Fruit fly (Drosophila melanogaster) whole organism, wandering third instar larva: Measurements from ENCODE around the gene serp.

Experiments
- CG9705 ChIP-seq: fragments of 200-800 bp; sonication (Bioruptor generic); optimal IDR thresholded peaks from 2 replicates; lab custom pipeline; 2018; ENCODE audit warnings: missing biosample characterization, mild to moderate bottlenecking, missing genetic modification characterization
- Myc ChIP-seq: fragments of >200 bp; optimal IDR thresholded peaks from 2 replicates; lab custom pipeline; 2017
- foxo ChIP-seq, 2 experiments: fragments of 200-800 bp; sonication (Bioruptor generic); optimal IDR thresholded peaks; 2 replicates in 1 of 2; 3 replicates in 1 of 2; lab custom pipeline; 2016 to 2017; ENCODE audit warnings: missing biosample characterization in 2 of 2, missing genetic modification characterization in 2 of 2
- fru ChIP-seq: fragments of 200-800 bp; sonication (Bioruptor generic); optimal IDR thresholded peaks from 3 replicates; lab custom pipeline; 2016; ENCODE audit warnings: missing biosample characterization, mild to moderate bottlenecking, missing genetic modification characterization
- h ChIP-seq: fragments of 200-800 bp; sonication (Bioruptor generic); optimal IDR thresholded peaks from 3 replicates; lab custom pipeline; 2016; ENCODE audit warnings: missing biosample characterization, mild to moderate bottlenecking, missing genetic modification characterization
- psq ChIP-seq: fragments of 200-800 bp; sonication (Bioruptor generic); optimal IDR thresholded peaks from 3 replicates; lab custom pipeline; 2017; ENCODE audit warnings: missing biosample characterization, mild to moderate bottlenecking, missing genetic modification characterization, moderate library complexity
- sage ChIP-seq: fragments of 200-800 bp; sonication (Bioruptor generic); optimal IDR thresholded peaks from 2 replicates; lab custom pipeline; 2016; ENCODE audit warnings: missing biosample characterization, mild to moderate bottlenecking, missing genetic modification characterization
- woc ChIP-seq: sonication (Bioruptor generic); optimal IDR thresholded peaks from 2 replicates; lab custom pipeline; 2016; ENCODE audit warnings: missing biosample characterization, mild to moderate bottlenecking, missing genetic modification characterization

DNA sequence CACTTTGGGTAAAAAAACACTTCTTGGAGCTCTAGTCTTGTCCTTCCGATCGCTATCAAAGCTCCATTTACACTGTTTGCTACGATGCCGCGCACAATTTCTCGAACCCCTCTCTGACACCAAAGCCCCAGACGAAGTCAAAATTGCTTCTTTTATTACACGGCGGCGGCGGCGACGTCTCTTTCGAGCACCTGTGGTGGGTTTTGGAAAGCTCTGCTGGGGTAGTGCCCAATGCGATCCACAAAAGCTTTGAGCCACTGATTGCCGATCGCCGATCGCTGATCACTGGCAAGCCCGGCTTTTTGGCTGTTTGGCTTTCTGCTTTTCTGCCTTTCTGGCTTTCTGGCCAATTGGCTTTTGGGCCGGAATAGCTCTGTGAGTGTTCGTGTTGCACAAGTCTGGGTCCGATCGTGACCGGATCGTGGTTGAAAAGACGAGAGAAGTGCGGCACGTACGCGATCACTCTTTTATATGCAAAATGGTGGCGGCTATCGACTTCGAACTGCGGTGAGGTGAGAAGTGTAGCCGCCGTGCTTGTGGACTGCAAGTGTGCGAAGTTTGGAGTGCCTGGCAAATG lies at the start of gene serp:
- TF ChIP-seq sage (GFP tag; lab: Kevin White, UChicago), result no peak
- no peak for TF ChIP-seq foxo (GFP tag; optimal IDR thresholded peaks at IDR 0.05; lab: Kevin White, UChicago)
- no peak for TF ChIP-seq h
- TF ChIP-seq psq (GFP tag; lab: Kevin White, UChicago), result peak; percentile 18
- TF ChIP-seq woc (GFP tag; lab: Kevin White, UChicago), result no peak
- TF ChIP-seq Myc (lab: Kevin White, UChicago), result no peak
- TF ChIP-seq CG9705, result no peak
- TF ChIP-seq fru, result no peak
